Fruit fly (Drosophila melanogaster): Measurements from ENCODE around the gene CG34178.

Gene CG34178

dm6 chr2L:4456539-4456994 is 22.9 kb downstream of the CG34178 start, which contains the start of gene Gs1l (continued):
- peak; percentile 11 for TF ChIP-seq phol (tag; optimal IDR thresholded peaks at IDR 0.05)
- peak; percentile 42 for TF ChIP-seq Ssrp (tag; optimal IDR thresholded peaks at IDR 0.05)
- TF ChIP-seq YL-1 (GFP tag; optimal IDR thresholded peaks at IDR 0.05), result peak; percentile 18
- no peak for TF ChIP-seq Dad (GFP tag; optimal IDR thresholded peaks at IDR 0.05)
- no peak for TF ChIP-seq CG16863 (GFP tag; optimal IDR thresholded peaks at IDR 0.05)
- peak; percentile 38; the same call in 1 of the 2 replicates for TF ChIP-seq sob (GFP tag; IDR thresholded peaks at IDR 0.05)
- no peak for TF ChIP-seq NC2β (GFP tag; optimal IDR thresholded peaks at IDR 0.05)
- TF ChIP-seq sug (tag; optimal IDR thresholded peaks at IDR 0.05), result peak; percentile 22
- no peak for TF ChIP-seq CG34224 (GFP tag; IDR thresholded peaks at IDR 0.05; ENCODE audit: partially characterized antibody)
- peak; percentile 5 for TF ChIP-seq Ets97D (GFP tag; optimal IDR thresholded peaks at IDR 0.05)
- 0 out of 2 replicates have a peak, but pooled peaks have one; percentile 28 for TF ChIP-seq Dref (GFP tag; IDR thresholded peaks at IDR 0.05)
- TF ChIP-seq mam (GFP tag; optimal IDR thresholded peaks at IDR 0.05), result no peak
- no peak for TF ChIP-seq CG10431 (GFP tag; optimal IDR thresholded peaks at IDR 0.05)
- TF ChIP-seq Med (GFP tag), result peak; percentile 82
- TF ChIP-seq CrebB (tag; optimal IDR thresholded peaks at IDR 0.05), result no peak
- TF ChIP-seq org-1 (GFP tag; optimal IDR thresholded peaks at IDR 0.05), result no peak
- no peak for TF ChIP-seq CG10959 (GFP tag; IDR thresholded peaks at IDR 0.05)
- TF ChIP-seq CG13424 (tag; optimal IDR thresholded peaks at IDR 0.05), result peak; percentile 21
- no peak for TF ChIP-seq CG8290 (GFP tag; optimal IDR thresholded peaks at IDR 0.05)
- TF ChIP-seq CG8290 (tag; optimal IDR thresholded peaks at IDR 0.05), result peak in 1 of 2 experiments; percentile 49
- no peak for TF ChIP-seq CG4617 (GFP tag; optimal IDR thresholded peaks at IDR 0.05; ENCODE audit: borderline replicate concordance)
- TF ChIP-seq ind (GFP tag; optimal IDR thresholded peaks at IDR 0.05), result no peak
- TF ChIP-seq nerfin-2 (GFP tag; IDR thresholded peaks at IDR 0.05; ENCODE audit: partially characterized antibody), result no peak
- peak; percentile 75 for TF ChIP-seq gfzf (GFP tag; optimal IDR thresholded peaks at IDR 0.05)
- no peak for TF ChIP-seq CG10321 (GFP tag; IDR thresholded peaks at IDR 0.05)
- peak; percentile 22 for TF ChIP-seq Blimp-1 (GFP tag; optimal IDR thresholded peaks at IDR 0.05)
- TF ChIP-seq ap (GFP tag; IDR thresholded peaks at IDR 0.05), result no peak
- TF ChIP-seq pho (GFP tag; optimal IDR thresholded peaks at IDR 0.05), result no peak
- no peak for TF ChIP-seq inv (GFP tag; IDR thresholded peaks at IDR 0.05; ENCODE audit: partially characterized antibody)
- TF ChIP-seq CG17829 (tag; optimal IDR thresholded peaks at IDR 0.05), result no peak
- no peak for TF ChIP-seq CG13123 (GFP tag; optimal IDR thresholded peaks at IDR 0.05)
- TF ChIP-seq stc (GFP tag; IDR thresholded peaks at IDR 0.05), result 0 out of 2 replicates have a peak, but pooled peaks have one; percentile 21
- TF ChIP-seq crol (GFP tag; IDR thresholded peaks at IDR 0.05), result 0 out of 2 replicates have a peak, but pooled peaks have one; percentile 15
- TF ChIP-seq slbo (GFP tag; IDR thresholded peaks at IDR 0.05), result peak; percentile 47; the same call in 1 of the 2 replicates
- TF ChIP-seq CG10267 (tag; optimal IDR thresholded peaks at IDR 0.05), result peak; percentile 9
- TF ChIP-seq CG10565 (GFP tag; optimal IDR thresholded peaks at IDR 0.05), result no peak
- no peak for TF ChIP-seq CG3995 (GFP tag; optimal IDR thresholded peaks at IDR 0.05)
- TF ChIP-seq Mrtf (GFP tag; IDR thresholded peaks at IDR 0.05), result no peak
- TF ChIP-seq CG8359 (GFP tag; optimal IDR thresholded peaks at IDR 0.05; ENCODE audit: borderline replicate concordance), result no peak
- no peak for TF ChIP-seq cwo (GFP tag; optimal IDR thresholded peaks at IDR 0.05)
- peak; percentile 76; the same call in 2 of the 3 replicates for TF ChIP-seq Dbx (GFP tag; IDR thresholded peaks at IDR 0.05)
- no peak for TF ChIP-seq CG15601 (tag; optimal IDR thresholded peaks at IDR 0.05)
- no peak for TF ChIP-seq Doc3 (GFP tag; IDR thresholded peaks at IDR 0.05; ENCODE audit: partially characterized antibody)
- no peak for TF ChIP-seq wor (GFP tag; IDR thresholded peaks at IDR 0.05)
- no peak for TF ChIP-seq nau (GFP tag; optimal IDR thresholded peaks at IDR 0.05)
- TF ChIP-seq Camta (GFP tag; optimal IDR thresholded peaks at IDR 0.05), result no peak
- TF ChIP-seq Dip3 (GFP tag; optimal IDR thresholded peaks at IDR 0.05), result no peak
- TF ChIP-seq ftz-f1 (GFP tag; optimal IDR thresholded peaks at IDR 0.05), result peak; percentile 88
- 0 out of 3 replicates have a peak, but pooled peaks have one; percentile 9 for TF ChIP-seq ken (GFP tag; IDR thresholded peaks at IDR 0.05)
- no peak for TF ChIP-seq CG6175 (GFP tag; IDR thresholded peaks at IDR 0.05)
- no peak for TF ChIP-seq Xbp1 (GFP tag; optimal IDR thresholded peaks at IDR 0.05)
